Worm (Caenorhabditis elegans) whole organism, L4 larva: ENCODE results near the gene mrp-8.

Source experiments
- D1046.2 ChIP-seq: fragments of 200-800 bp; sonication (Bioruptor generic); IDR thresholded peaks from 2 replicates; pipeline ENCODE4 v1.3.6; 2022; ENCODE audit warnings: missing genetic modification characterization, missing compliant biosample characterization
- F37D6.2 ChIP-seq: sonication (generic microtip); optimal IDR thresholded peaks from 2 replicates; lab custom pipeline; 2016; ENCODE audit warnings: mild to moderate bottlenecking, missing genetic modification characterization, missing compliant biosample characterization
- F44E2.7 ChIP-seq: fragments of 200-800 bp; sonication (Bioruptor generic); IDR thresholded peaks from 2 replicates; pipeline ENCODE4 v2.1.2; 2022; ENCODE audit warnings: missing genetic modification characterization, missing compliant biosample characterization
- F49E8.2 ChIP-seq: sonication (generic microtip); optimal IDR thresholded peaks from 2 replicates; lab custom pipeline; 2016; ENCODE audit warnings: missing compliant biosample characterization, mild to moderate bottlenecking, missing genetic modification characterization, borderline replicate concordance
- T20F7.1 ChIP-seq: fragments of 200-800 bp; sonication (Bioruptor generic); optimal IDR thresholded peaks from 2 replicates; lab custom pipeline; 2018; ENCODE audit warnings: mild to moderate bottlenecking, missing genetic modification characterization, missing compliant biosample characterization
- ZK337.2 ChIP-seq: fragments of 200-800 bp; sonication (Bioruptor generic); IDR thresholded peaks from 2 replicates; pipeline ENCODE4 v1.3.6; 2022; ENCODE audit warnings: missing genetic modification reagents, missing genetic modification characterization, missing compliant biosample characterization
- ama-1 ChIP-seq: fragments of 150-350 bp; optimal IDR thresholded peaks from 2 replicates; lab custom pipeline; 2014; ENCODE audit warnings: inconsistent platforms, mixed read lengths
- ceh-32 ChIP-seq: sonication (generic microtip); optimal IDR thresholded peaks from 2 replicates; lab custom pipeline; 2016; ENCODE audit warnings: mild to moderate bottlenecking, missing genetic modification characterization, missing compliant biosample characterization; ENCODE audit not compliant: poor library complexity
- ceh-44 ChIP-seq: fragments of 200-800 bp; sonication (Bioruptor generic); IDR thresholded peaks from 2 replicates; pipeline ENCODE4 v1.3.6; 2022; ENCODE audit warnings: missing genetic modification reagents, missing genetic modification characterization, missing compliant biosample characterization
- ceh-82 ChIP-seq: sonication (generic microtip); optimal IDR thresholded peaks from 2 replicates; lab custom pipeline; 2017; ENCODE audit warnings: missing biosample characterization, missing genetic modification characterization
- cey-2 ChIP-seq: sonication (generic microtip); optimal IDR thresholded peaks from 3 replicates; lab custom pipeline; 2017; ENCODE audit warnings: missing genetic modification characterization, mild to moderate bottlenecking, missing compliant biosample characterization, antibody characterized with exemption, borderline replicate concordance; ENCODE audit not compliant: insufficient read depth
- ctbp-1 ChIP-seq: fragments of 200-800 bp; sonication (Bioruptor generic); IDR thresholded peaks from 2 replicates; pipeline ENCODE4 v1.3.6; 2022; ENCODE audit warnings: missing genetic modification reagents, missing genetic modification characterization, missing compliant biosample characterization
- daf-12 ChIP-seq: fragments of 150-350 bp; optimal IDR thresholded peaks from 2 replicates; lab custom pipeline; 2014; ENCODE audit warnings: missing biosample characterization, missing genetic modification reagents, missing genetic modification characterization
- daf-16 ChIP-seq, 3 experiments: sonication (generic microtip); optimal IDR thresholded peaks; 2 replicates each; lab custom pipeline; 2016 to 2017; ENCODE audit warnings: missing genetic modification characterization in 3 of 3, missing genetic modification reagents in 3 of 3, mild to moderate bottlenecking in 2 of 3, missing compliant biosample characterization in 2 of 3, missing biosample characterization in 1 of 3, moderate library complexity in 1 of 3
- daf-8 ChIP-seq: fragments of 200-800 bp; sonication (Bioruptor generic); IDR thresholded peaks from 2 replicates; pipeline ENCODE4 v1.3.6; 2022; ENCODE audit warnings: missing genetic modification characterization, missing compliant biosample characterization
- dpl-1 ChIP-seq: fragments of 150-350 bp; optimal IDR thresholded peaks from 2 replicates; lab custom pipeline; 2014; ENCODE audit warnings: missing biosample characterization, missing genetic modification reagents, missing genetic modification characterization
- duxl-1 ChIP-seq: sonication (generic microtip); optimal IDR thresholded peaks from 2 replicates; lab custom pipeline; 2016; ENCODE audit warnings: mild to moderate bottlenecking, missing genetic modification characterization, moderate library complexity, missing compliant biosample characterization; ENCODE audit not compliant: poor library complexity
- fkh-10 ChIP-seq: fragments of 150-350 bp; optimal IDR thresholded peaks from 2 replicates; lab custom pipeline; 2014; ENCODE audit warnings: missing biosample characterization, missing genetic modification reagents, missing genetic modification characterization
- gei-8 ChIP-seq: fragments of 200-800 bp; sonication (Bioruptor generic); optimal IDR thresholded peaks from 2 replicates; lab custom pipeline; 2018; ENCODE audit warnings: mild to moderate bottlenecking, missing genetic modification characterization, missing compliant biosample characterization
- hmg-1.1 ChIP-seq: fragments of 200-800 bp; sonication (Bioruptor generic); IDR thresholded peaks from 2 replicates; pipeline ENCODE4 v1.3.6; 2022; ENCODE audit warnings: missing genetic modification reagents, missing genetic modification characterization, missing compliant biosample characterization
- lim-7 ChIP-seq: fragments of 200-800 bp; sonication (Bioruptor generic); IDR thresholded peaks from 2 replicates; pipeline ENCODE4 v1.3.6; 2022; ENCODE audit warnings: missing genetic modification characterization, missing compliant biosample characterization
- lin-29 ChIP-seq: fragments of 200-800 bp; sonication (Bioruptor generic); IDR thresholded peaks from 2 replicates; pipeline ENCODE4 v1.3.6; 2022; ENCODE audit warnings: missing genetic modification reagents, missing genetic modification characterization, missing compliant biosample characterization
- lin-39 ChIP-seq: fragments of 150-350 bp; optimal IDR thresholded peaks from 2 replicates; lab custom pipeline; 2014; ENCODE audit warnings: missing biosample characterization, missing genetic modification reagents, missing genetic modification characterization
- lsy-2 ChIP-seq, 2 experiments: fragments of 150-350 bp in 1 of 2; sonication (generic microtip) in 1 of 2; optimal IDR thresholded peaks; 2 replicates each; lab custom pipeline; 2014 to 2017; ENCODE audit warnings: missing biosample characterization in 2 of 2, missing genetic modification characterization in 2 of 2
- madf-5 ChIP-seq, 2 experiments: fragments of 200-800 bp; sonication (Bioruptor generic); IDR thresholded peaks; 2 replicates each; pipeline ENCODE4 v1.3.6; 2022; ENCODE audit warnings: missing compliant biosample characterization in 2 of 2, missing genetic modification characterization in 2 of 2
- mdt-29 ChIP-seq: fragments of 200-800 bp; sonication (Bioruptor generic); IDR thresholded peaks from 2 replicates; pipeline ENCODE4 v1.3.6; 2022; ENCODE audit warnings: missing genetic modification reagents, missing genetic modification characterization, missing compliant biosample characterization
- mes-2 ChIP-seq: sonication (generic microtip); optimal IDR thresholded peaks from 2 replicates; lab custom pipeline; 2016; ENCODE audit warnings: missing genotype, mild to moderate bottlenecking, missing genetic modification characterization, missing compliant biosample characterization; ENCODE audit not compliant: poor library complexity, severe bottlenecking
- mxl-2 ChIP-seq: fragments of 200-800 bp; sonication (Bioruptor generic); conservative IDR thresholded peaks from 2 replicates; pipeline ENCODE4 v1.3.6; 2022; ENCODE audit warnings: missing genetic modification reagents, missing genetic modification characterization, missing compliant biosample characterization
- nhr-10 ChIP-seq: fragments of 150-350 bp; optimal IDR thresholded peaks from 2 replicates; lab custom pipeline; 2014; ENCODE audit warnings: missing biosample characterization, missing genetic modification characterization
- nhr-102 ChIP-seq: sonication (generic microtip); optimal IDR thresholded peaks from 2 replicates; lab custom pipeline; 2016; ENCODE audit warnings: mild to moderate bottlenecking, missing genetic modification characterization, moderate library complexity, missing compliant biosample characterization
- nhr-28 ChIP-seq: fragments of 150-350 bp; optimal IDR thresholded peaks from 2 replicates; lab custom pipeline; 2014; ENCODE audit warnings: missing biosample characterization, missing genetic modification characterization
- nhr-42 ChIP-seq: fragments of 200-800 bp; sonication (Bioruptor generic); IDR thresholded peaks from 2 replicates; pipeline ENCODE4 v1.3.6; 2022; ENCODE audit warnings: missing genetic modification characterization, missing compliant biosample characterization
- php-3 ChIP-seq: fragments of 200-800 bp; sonication (Bioruptor generic); IDR thresholded peaks from 2 replicates; pipeline ENCODE4 v1.3.6; 2022; ENCODE audit warnings: missing genetic modification reagents, missing genetic modification characterization, missing compliant biosample characterization
- rbr-2 ChIP-seq: sonication (generic microtip); optimal IDR thresholded peaks from 2 replicates; lab custom pipeline; 2016; ENCODE audit warnings: missing genotype, missing genetic modification characterization, missing compliant biosample characterization
- sdz-12 ChIP-seq: fragments of 200-800 bp; sonication (Bioruptor generic); optimal IDR thresholded peaks from 2 replicates; lab custom pipeline; 2018; ENCODE audit warnings: mild to moderate bottlenecking, missing genetic modification characterization, missing compliant biosample characterization
- set-16 ChIP-seq: fragments of 200-800 bp; sonication (Bioruptor generic); IDR thresholded peaks from 2 replicates; pipeline ENCODE4 v1.3.6; 2022; ENCODE audit warnings: missing genetic modification reagents, missing genetic modification characterization, missing compliant biosample characterization
- snpc-1.2 ChIP-seq: fragments of 200-800 bp; sonication (Bioruptor generic); IDR thresholded peaks from 2 replicates; pipeline ENCODE4 v1.3.6; 2022; ENCODE audit warnings: missing genetic modification reagents, missing genetic modification characterization, missing compliant biosample characterization
- snpc-4 ChIP-seq: fragments of 150-350 bp; optimal IDR thresholded peaks from 2 replicates; lab custom pipeline; 2014; ENCODE audit warnings: missing biosample characterization, missing genetic modification characterization
- spr-1 ChIP-seq: sonication (generic microtip); optimal IDR thresholded peaks from 2 replicates; lab custom pipeline; 2016; ENCODE audit warnings: mild to moderate bottlenecking, missing genetic modification characterization, missing compliant biosample characterization
- tra-1 ChIP-seq: fragments of 200-800 bp; sonication (Bioruptor generic); IDR thresholded peaks from 2 replicates; pipeline ENCODE4 v1.3.6; 2022; ENCODE audit warnings: missing genetic modification reagents, missing genetic modification characterization, missing compliant biosample characterization
- unc-130 ChIP-seq: sonication (generic microtip); optimal IDR thresholded peaks from 2 replicates; lab custom pipeline; 2016; ENCODE audit warnings: missing genetic modification reagents, missing genetic modification characterization, missing compliant biosample characterization
- unc-39 ChIP-seq: sonication (generic microtip); optimal IDR thresholded peaks from 2 replicates; lab custom pipeline; 2017; ENCODE audit warnings: missing biosample characterization, missing genetic modification characterization
- unc-62 ChIP-seq, 3 experiments: fragments of 150-350 bp in 1 of 3; sonication (generic microtip); optimal IDR thresholded peaks in 2 of 3; peaks in 1 of 3; 1 replicate in 1 of 3; 2 replicates in 2 of 3; lab custom pipeline; 2014 to 2017; ENCODE audit warnings: missing biosample characterization in 3 of 3, missing genetic modification characterization in 3 of 3, missing genetic modification reagents in 3 of 3, missing genotype in 1 of 3
- vab-7 ChIP-seq: fragments of 200-800 bp; sonication (Bioruptor generic); IDR thresholded peaks from 2 replicates; pipeline ENCODE4 v1.3.6; 2022; ENCODE audit warnings: missing genetic modification reagents, missing genetic modification characterization, missing compliant biosample characterization
- zip-11 ChIP-seq: fragments of 200-800 bp; sonication (Bioruptor generic); IDR thresholded peaks from 2 replicates; pipeline ENCODE4 v1.3.6; 2022; ENCODE audit warnings: missing genetic modification characterization, missing compliant biosample characterization
- zip-2 ChIP-seq: fragments of 150-350 bp; optimal IDR thresholded peaks from 2 replicates; lab custom pipeline; 2014; ENCODE audit warnings: missing biosample characterization, missing genetic modification characterization
- ztf-7 ChIP-seq: fragments of 150-350 bp; optimal IDR thresholded peaks from 2 replicates; lab custom pipeline; 2014; ENCODE audit warnings: missing biosample characterization, missing genetic modification characterization

The mrp-8 gene

ce11 chrIII:12303084-12303483 is at the start of gene mrp-8:
Gene mrp-8, minus strand, starts transcription at chrIII:12303184.
- TF ChIP-seq unc-62 (GFP tag; optimal IDR thresholded peaks at IDR 0.05 in 1 of 2; lab: Kevin White, UChicago): peak in 1 of 2 experiments; percentile 34
- no peak for TF ChIP-seq unc-62 (tag; optimal IDR thresholded peaks at IDR 0.05; lab: Kevin White, UChicago)
- TF ChIP-seq ZK337.2 (GFP tag; lab: Robert Waterston, UW): no peak
- no peak for TF ChIP-seq sdz-12 (GFP tag; lab: Kevin White, UChicago)
- no peak for TF ChIP-seq ceh-82 (tag; lab: Kevin White, UChicago)
- no peak for TF ChIP-seq lin-29 (GFP tag; lab: Robert Waterston, UW)
- no peak for TF ChIP-seq fkh-10
- TF ChIP-seq T20F7.1 (GFP tag; lab: Kevin White, UChicago): no peak
- TF ChIP-seq, all 104 proteins: peak for 1

ce11 chrIII:12351301-12351700 is 48.3 kb upstream of the mrp-8 start, which contains the start of the genes pph-4.1 and Y75B8A.31:
Gene pph-4.1, minus strand, starts transcription at chrIII:12351336.
Gene Y75B8A.31, plus strand, starts transcription at chrIII:12351642.
- TF ChIP-seq hmg-1.1 (GFP tag; lab: Robert Waterston, UW) (0 out of 2 replicates have a peak, but pooled peaks have one; percentile 16), daf-8 (GFP tag; lab: Robert Waterston, UW) (no peak), F37D6.2 (tag; lab: Kevin White, UChicago) (peak; percentile 62), mxl-2 (GFP tag; lab: Robert Waterston, UW) (no peak), php-3 (GFP tag; lab: Robert Waterston, UW) (no peak), ZK337.2 (GFP tag; lab: Robert Waterston, UW) (peak; percentile 77), lim-7 (GFP tag; lab: Robert Waterston, UW) (no peak), mes-2 (tag; lab: Kevin White, UChicago) (peak; percentile 99), daf-16 (GFP tag; optimal IDR thresholded peaks at IDR 0.05; lab: Kevin White, UChicago) (peak; percentile 12 to 45), daf-16 (tag; optimal IDR thresholded peaks at IDR 0.05; lab: Kevin White, UChicago) (peak; percentile 37), madf-5 (GFP tag; IDR thresholded peaks at IDR 0.05; lab: Robert Waterston, UW) (no peak), spr-1 (tag; lab: Kevin White, UChicago) (peak; percentile 41), set-16 (GFP tag; lab: Robert Waterston, UW) (no peak), lin-39 (tag; lab: Kevin White, UChicago) (no peak), nhr-42 (GFP tag; lab: Robert Waterston, UW) (no peak), D1046.2 (GFP tag; lab: Robert Waterston, UW) (no peak), ama-1 (lab: Kevin White, UChicago) (no peak), lin-29 (GFP tag; lab: Robert Waterston, UW) (no peak), dpl-1 (GFP tag; lab: Kevin White, UChicago) (peak; percentile 83), unc-130 (GFP tag; lab: Kevin White, UChicago) (peak; percentile 95), ceh-44 (GFP tag; lab: Robert Waterston, UW) (0 out of 2 replicates have a peak, but pooled peaks have one; percentile 31), duxl-1 (tag; lab: Kevin White, UChicago) (peak; percentile 0), nhr-102 (tag; lab: Kevin White, UChicago) (peak; percentile 71), unc-39 (no peak), snpc-1.2 (GFP tag; lab: Robert Waterston, UW) (no peak), daf-12 (tag; lab: Kevin White, UChicago) (no peak), cey-2 (no peak), ctbp-1 (GFP tag; lab: Robert Waterston, UW) (no peak), rbr-2 (tag; lab: Kevin White, UChicago) (peak; percentile 80), unc-62 (GFP tag; optimal IDR thresholded peaks at IDR 0.05 in 1 of 2; lab: Kevin White, UChicago) (no peak), unc-62 (tag; optimal IDR thresholded peaks at IDR 0.05; lab: Kevin White, UChicago) (no peak), ceh-32 (no peak), F44E2.7 (no peak), zip-11 (GFP tag; lab: Robert Waterston, UW) (no peak), nhr-10 (tag; lab: Kevin White, UChicago) (no peak), vab-7 (GFP tag; lab: Robert Waterston, UW) (no peak), gei-8 (GFP tag; lab: Kevin White, UChicago) (no peak), F49E8.2 (tag; lab: Kevin White, UChicago) (peak; percentile 34), T20F7.1 (GFP tag; lab: Kevin White, UChicago) (no peak), lsy-2 (tag; optimal IDR thresholded peaks at IDR 0.05; lab: Kevin White, UChicago) (peak in 1 of 2 experiments; percentile 91), nhr-28 (peak; percentile 71), zip-2 (tag; lab: Kevin White, UChicago) (no peak), tra-1 (GFP tag; lab: Robert Waterston, UW) (no peak), snpc-4 (tag; lab: Kevin White, UChicago) (no peak), ztf-7 (tag; lab: Kevin White, UChicago) (peak; percentile 22), mdt-29 (no peak)
